Fruit fly (Drosophila melanogaster) whole organism, embryonic: ENCODE measurements around the gene Hinfp.
A peak's percentile ranks its signal among the peaks of the same experiment; 100 is the strongest.

Source experiments
- Ada2b ChIP-seq: fragments of 200-800 bp; sonication (Bioruptor generic); IDR thresholded peaks from 2 replicates; pipeline ENCODE4 v1.3.6; 2022; ENCODE audit warnings: missing biosample characterization, missing genetic modification characterization
- BEAF-32 ChIP-seq: fragments of 200-800 bp; sonication (Bioruptor generic); optimal IDR thresholded peaks from 3 replicates; lab custom pipeline; 2017; ENCODE audit warnings: missing biosample characterization, missing genetic modification characterization, mild to moderate bottlenecking, moderate library complexity, missing genetic modification reagents
- Bdp1 ChIP-seq: fragments of 200-800 bp; sonication (Bioruptor generic); optimal IDR thresholded peaks from 3 replicates; lab custom pipeline; 2016; ENCODE audit warnings: missing biosample characterization, missing genetic modification characterization
- CG11398 ChIP-seq: fragments of 200-800 bp; sonication (Bioruptor generic); optimal IDR thresholded peaks from 2 replicates; lab custom pipeline; 2016; ENCODE audit warnings: missing biosample characterization, missing genetic modification characterization
- CG12744 ChIP-seq: fragments of 200-800 bp; sonication (Bioruptor generic); optimal IDR thresholded peaks from 2 replicates; lab custom pipeline; 2016; ENCODE audit warnings: missing biosample characterization, missing genetic modification characterization
- CG13624 ChIP-seq: fragments of 200-800 bp; sonication (Bioruptor generic); optimal IDR thresholded peaks from 2 replicates; lab custom pipeline; 2016; ENCODE audit warnings: missing biosample characterization, missing genetic modification characterization
- CG15514 ChIP-seq: fragments of 200-800 bp; sonication (Bioruptor generic); optimal IDR thresholded peaks from 3 replicates; lab custom pipeline; 2017; ENCODE audit warnings: missing biosample characterization, missing genetic modification characterization, mild to moderate bottlenecking, moderate library complexity, missing genetic modification reagents
- CG15601 ChIP-seq: fragments of 200-800 bp; sonication (Bioruptor generic); optimal IDR thresholded peaks from 3 replicates; lab custom pipeline; 2019; ENCODE audit warnings: missing biosample characterization, mild to moderate bottlenecking, missing genetic modification characterization, moderate library complexity
- CG17829 ChIP-seq: fragments of 200-800 bp; optimal IDR thresholded peaks from 2 replicates; lab custom pipeline; 2019; ENCODE audit warnings: missing biosample characterization, mild to moderate bottlenecking, missing genetic modification characterization, moderate library complexity
- CG18262 ChIP-seq: fragments of 200-800 bp; optimal IDR thresholded peaks from 3 replicates; lab custom pipeline; 2019; ENCODE audit warnings: missing biosample characterization, mild to moderate bottlenecking, missing genetic modification characterization, moderate library complexity
- CG31365 ChIP-seq: fragments of 200-800 bp; sonication (Bioruptor generic); optimal IDR thresholded peaks from 2 replicates; lab custom pipeline; 2018; ENCODE audit warnings: missing biosample characterization, mild to moderate bottlenecking, missing genetic modification characterization
- CG33213 ChIP-seq: fragments of 200-800 bp; sonication (Bioruptor generic); optimal IDR thresholded peaks from 3 replicates; lab custom pipeline; 2016; ENCODE audit warnings: missing biosample characterization, missing genetic modification characterization
- CG3726 ChIP-seq: fragments of 200-800 bp; sonication (Bioruptor generic); IDR thresholded peaks from 3 replicates; pipeline ENCODE4, ENCODE4 v1.3.6; 2022; ENCODE audit warnings: missing biosample characterization, missing genetic modification characterization
- CG3995 ChIP-seq: fragments of 200-800 bp; sonication (Bioruptor generic); optimal IDR thresholded peaks from 3 replicates; lab custom pipeline; 2016; ENCODE audit warnings: missing biosample characterization, missing genetic modification characterization
- CG4730 ChIP-seq: fragments of 200-800 bp; sonication (Bioruptor generic); IDR thresholded peaks from 2 replicates; pipeline ENCODE4 v1.3.6; 2022; ENCODE audit warnings: missing biosample characterization, missing genetic modification characterization
- CG4820 ChIP-seq: fragments of 200-800 bp; sonication (Bioruptor generic); optimal IDR thresholded peaks from 3 replicates; lab custom pipeline; 2016; ENCODE audit warnings: missing biosample characterization, missing genetic modification characterization
- CG5180 ChIP-seq: fragments of 200-800 bp; sonication (Bioruptor generic); optimal IDR thresholded peaks from 3 replicates; lab custom pipeline; 2017; ENCODE audit warnings: missing biosample characterization, missing genetic modification characterization, mild to moderate bottlenecking, moderate library complexity, missing genetic modification reagents
- CG5245 ChIP-seq: fragments of 200-800 bp; sonication (Bioruptor generic); optimal IDR thresholded peaks from 3 replicates; lab custom pipeline; 2016; ENCODE audit warnings: missing biosample characterization, missing genetic modification characterization
- CG6654 ChIP-seq: fragments of 200-800 bp; sonication (Bioruptor generic); optimal IDR thresholded peaks from 2 replicates; lab custom pipeline; 2017; ENCODE audit warnings: missing biosample characterization, mild to moderate bottlenecking, missing genetic modification characterization
- CG7839 ChIP-seq: fragments of 200-800 bp; sonication (Bioruptor generic); optimal IDR thresholded peaks from 3 replicates; lab custom pipeline; 2018; ENCODE audit warnings: missing biosample characterization, mild to moderate bottlenecking, missing genetic modification characterization, moderate library complexity
- CG7928 ChIP-seq: fragments of 200-800 bp; sonication (Bioruptor generic); optimal IDR thresholded peaks from 2 replicates; lab custom pipeline; 2017; ENCODE audit warnings: missing biosample characterization, mild to moderate bottlenecking, missing genetic modification characterization
- CG8359 ChIP-seq: fragments of 200-800 bp; sonication (Bioruptor generic); optimal IDR thresholded peaks from 2 replicates; lab custom pipeline; 2017; ENCODE audit warnings: missing biosample characterization, mild to moderate bottlenecking, missing genetic modification characterization, borderline replicate concordance
- CTCF ChIP-seq: fragments of 200-800 bp; sonication (Bioruptor generic); optimal IDR thresholded peaks from 2 replicates; lab custom pipeline; 2017; ENCODE audit warnings: missing biosample characterization, mild to moderate bottlenecking, missing genetic modification characterization, moderate library complexity
- Camta ChIP-seq: fragments of 200-800 bp; sonication (Bioruptor generic); optimal IDR thresholded peaks from 2 replicates; lab custom pipeline; 2016; ENCODE audit warnings: missing biosample characterization, missing genetic modification characterization
- D19B ChIP-seq: fragments of 200-800 bp; sonication (Bioruptor generic); optimal IDR thresholded peaks from 2 replicates; lab custom pipeline; 2017; ENCODE audit warnings: missing biosample characterization, mild to moderate bottlenecking, missing genetic modification characterization
- Dfd ChIP-seq, 2 experiments: fragments of >200 bp; optimal IDR thresholded peaks; 2 replicates each; lab custom pipeline; 2017; ENCODE audit warnings: missing biosample characterization in 2 of 2, missing genetic modification characterization in 2 of 2
- Elba2 ChIP-seq: fragments of 200-800 bp; sonication (Bioruptor generic); optimal IDR thresholded peaks from 3 replicates; lab custom pipeline; 2016; ENCODE audit warnings: missing biosample characterization, missing genetic modification characterization
- Ets97D ChIP-seq: fragments of 200-800 bp; sonication (Bioruptor generic); optimal IDR thresholded peaks from 3 replicates; lab custom pipeline; 2016; ENCODE audit warnings: missing biosample characterization, missing genetic modification characterization
- HLHmδ ChIP-seq: fragments of 200-800 bp; sonication (Bioruptor generic); optimal IDR thresholded peaks from 2 replicates; lab custom pipeline; 2018; ENCODE audit warnings: missing biosample characterization, mild to moderate bottlenecking, missing genetic modification characterization, moderate library complexity
- HmgZ ChIP-seq: fragments of 200-800 bp; sonication (Bioruptor generic); optimal IDR thresholded peaks from 2 replicates; lab custom pipeline; 2018; ENCODE audit warnings: missing biosample characterization, mild to moderate bottlenecking, missing genetic modification characterization
- Hmr ChIP-seq: fragments of 200-800 bp; sonication (Bioruptor generic); optimal IDR thresholded peaks from 3 replicates; lab custom pipeline; 2017; ENCODE audit warnings: mild to moderate bottlenecking, missing biosample characterization, missing genetic modification reagents, missing genetic modification characterization
- Mrtf ChIP-seq: fragments of 200-800 bp; sonication (Bioruptor generic); IDR thresholded peaks from 3 replicates; pipeline ENCODE4 v1.3.6; 2022; ENCODE audit warnings: missing biosample characterization, missing genetic modification characterization
- NC2α ChIP-seq: fragments of 200-800 bp; sonication (Bioruptor generic); optimal IDR thresholded peaks from 2 replicates; lab custom pipeline; 2016; ENCODE audit warnings: missing biosample characterization, missing genetic modification characterization
- Poxn ChIP-seq: fragments of 200-800 bp; sonication (Bioruptor generic); IDR thresholded peaks from 2 replicates; pipeline ENCODE4 v1.3.6; 2022; ENCODE audit warnings: missing biosample characterization, missing genetic modification characterization
- Sox102F ChIP-seq: fragments of 200-800 bp; sonication (Bioruptor generic); optimal IDR thresholded peaks from 2 replicates; lab custom pipeline; 2018; ENCODE audit warnings: missing biosample characterization, mild to moderate bottlenecking, missing genetic modification characterization, moderate library complexity
- Sry-δ ChIP-seq: fragments of 200-800 bp; sonication (Bioruptor generic); optimal IDR thresholded peaks from 2 replicates; lab custom pipeline; 2016; ENCODE audit warnings: missing biosample characterization, missing genetic modification characterization
- aop ChIP-seq: fragments of 200-800 bp; sonication (Bioruptor generic); IDR thresholded peaks from 2 replicates; pipeline ENCODE4 v1.3.6; 2022; ENCODE audit warnings: missing biosample characterization, missing genetic modification characterization
- bsh ChIP-seq, 2 experiments: fragments of 200-800 bp; sonication (Bioruptor generic); optimal IDR thresholded peaks; 2 replicates each; lab custom pipeline; 2017 to 2018; ENCODE audit warnings: mild to moderate bottlenecking in 2 of 2, missing biosample characterization in 2 of 2, missing genetic modification characterization in 2 of 2, moderate library complexity in 1 of 2
- caup ChIP-seq: fragments of 200-800 bp; sonication (Bioruptor generic); optimal IDR thresholded peaks from 3 replicates; lab custom pipeline; 2017; ENCODE audit warnings: missing biosample characterization, mild to moderate bottlenecking, missing genetic modification characterization, moderate library complexity; ENCODE audit not compliant: severe bottlenecking
- disco-r ChIP-seq: fragments of 200-800 bp; sonication (Bioruptor generic); optimal IDR thresholded peaks from 2 replicates; lab custom pipeline; 2016; ENCODE audit warnings: missing biosample characterization, missing genetic modification characterization
- ftz-f1 ChIP-seq: fragments of 200-800 bp; sonication (Bioruptor generic); optimal IDR thresholded peaks from 2 replicates; lab custom pipeline; 2016; ENCODE audit warnings: missing biosample characterization, missing genetic modification characterization
- grau ChIP-seq: fragments of 200-800 bp; optimal IDR thresholded peaks from 3 replicates; lab custom pipeline; 2019; ENCODE audit warnings: missing biosample characterization, mild to moderate bottlenecking, missing genetic modification characterization, moderate library complexity
- onecut ChIP-seq: fragments of 200-800 bp; sonication (Bioruptor generic); IDR thresholded peaks from 2 replicates; pipeline ENCODE4 v1.3.6; 2022; ENCODE audit warnings: missing biosample characterization, missing genetic modification characterization
- pita ChIP-seq: fragments of 200-800 bp; sonication (Bioruptor generic); optimal IDR thresholded peaks from 2 replicates; lab custom pipeline; 2017; ENCODE audit warnings: missing biosample characterization, mild to moderate bottlenecking, missing genetic modification characterization
- repo ChIP-seq: fragments of 200-800 bp; sonication (Bioruptor generic); optimal IDR thresholded peaks from 2 replicates; lab custom pipeline; 2016; ENCODE audit warnings: missing biosample characterization, missing genetic modification characterization
- sd ChIP-seq: fragments of 200-800 bp; sonication (Bioruptor generic); optimal IDR thresholded peaks from 3 replicates; lab custom pipeline; 2018; ENCODE audit warnings: missing biosample characterization, mild to moderate bottlenecking, missing genetic modification characterization, moderate library complexity
- sens ChIP-seq: fragments of 200-800 bp; sonication (Bioruptor generic); peaks from one replicate; lab custom pipeline; 2016; ENCODE audit warnings: missing biosample characterization, missing genetic modification characterization
- sob ChIP-seq: fragments of 200-800 bp; sonication (Bioruptor generic); IDR thresholded peaks from 2 replicates; pipeline ENCODE4 v1.3.6; 2022; ENCODE audit warnings: missing biosample characterization, missing genetic modification characterization
- tgo ChIP-seq: fragments of 200-800 bp; sonication (Bioruptor generic); IDR thresholded peaks from 3 replicates; pipeline ENCODE4 v1.3.6; 2022; ENCODE audit warnings: missing biosample characterization, missing genetic modification characterization
- trem ChIP-seq: fragments of 200-800 bp; optimal IDR thresholded peaks from 3 replicates; lab custom pipeline; 2019; ENCODE audit warnings: missing biosample characterization, mild to moderate bottlenecking, missing genetic modification characterization, moderate library complexity
- vnd ChIP-seq: fragments of 200-800 bp; sonication (Bioruptor generic); IDR thresholded peaks from 3 replicates; pipeline ENCODE4 v1.3.6; 2022; ENCODE audit warnings: missing biosample characterization, missing genetic modification characterization; ENCODE audit not compliant: partially characterized antibody
- wek ChIP-seq: fragments of 200-800 bp; sonication (Bioruptor generic); optimal IDR thresholded peaks from 3 replicates; lab custom pipeline; 2018; ENCODE audit warnings: missing biosample characterization, mild to moderate bottlenecking, missing genetic modification characterization, moderate library complexity
- z ChIP-seq: fragments of 200-800 bp; sonication (Bioruptor generic); IDR thresholded peaks from 3 replicates; pipeline ENCODE4 v1.3.6; 2022; ENCODE audit warnings: missing biosample characterization, missing genetic modification characterization

Hinfp gene

DNA sequence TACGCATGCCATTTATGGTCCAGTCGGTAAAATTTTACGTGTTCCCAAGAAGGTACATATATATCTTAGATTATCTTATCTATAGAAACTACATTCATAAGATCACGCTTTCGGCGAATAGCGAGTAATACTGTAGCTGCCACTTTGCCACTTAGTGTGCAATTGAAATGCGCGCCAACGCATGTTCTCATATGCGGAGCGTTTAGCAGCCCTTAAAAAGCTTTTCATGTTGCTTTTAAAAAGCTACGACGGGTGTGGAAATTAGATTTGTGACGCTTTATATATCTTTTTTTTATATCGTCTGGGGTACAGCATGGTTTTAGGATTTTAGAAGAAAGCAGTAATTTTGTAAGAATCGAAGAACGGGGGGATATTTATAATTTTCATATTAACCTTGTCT is 32.7 kb downstream of the Hinfp start (continued):
- TF ChIP-seq CG3995 (GFP tag; lab: Kevin White, UChicago) = no peak
- TF ChIP-seq Bdp1 = no peak
- TF ChIP-seq sd = no peak
- TF ChIP-seq CG17829 (tag; lab: Kevin White, UChicago) = no peak
- TF ChIP-seq CG13624 (GFP tag; lab: Kevin White, UChicago) = no peak
- no peak for TF ChIP-seq CG6654 (GFP tag; lab: Kevin White, UChicago)
- TF ChIP-seq aop = no peak
- peak; percentile 62 for TF ChIP-seq sens
- TF ChIP-seq HmgZ (tag; lab: Kevin White, UChicago) = peak; percentile 18
- no peak for TF ChIP-seq tgo (GFP tag; lab: Robert Waterston, UW)
- TF ChIP-seq CG15514 = peak; percentile 86
- no peak for TF ChIP-seq repo
- no peak for TF ChIP-seq CG8359 (GFP tag; lab: Kevin White, UChicago)
- peak; percentile 67 for TF ChIP-seq CTCF (GFP tag; lab: Kevin White, UChicago)
- no peak for TF ChIP-seq NC2α
- no peak for TF ChIP-seq Elba2
- no peak for TF ChIP-seq onecut (GFP tag; lab: Robert Waterston, UW)
- TF ChIP-seq Hmr = peak; percentile 9
- no peak for TF ChIP-seq CG7839 (tag; lab: Kevin White, UChicago)
- no peak for TF ChIP-seq CG5180 (GFP tag; lab: Kevin White, UChicago)
- TF ChIP-seq disco-r (GFP tag; lab: Kevin White, UChicago) = no peak
- TF ChIP-seq CG15601 (tag; lab: Kevin White, UChicago) = no peak
- no peak for TF ChIP-seq vnd (GFP tag; lab: Robert Waterston, UW)
- TF ChIP-seq Ets97D (GFP tag; lab: Kevin White, UChicago) = peak; percentile 4
- no peak for TF ChIP-seq CG4820 (GFP tag; lab: Kevin White, UChicago)
- TF ChIP-seq CG3726 = no peak
- TF ChIP-seq CG18262 (tag; lab: Kevin White, UChicago) = no peak
- TF ChIP-seq CG33213 (GFP tag; lab: Kevin White, UChicago) = no peak
- no peak for TF ChIP-seq Ada2b
- no peak for TF ChIP-seq CG5245
- TF ChIP-seq CG4730 (GFP tag; lab: Robert Waterston, UW) = no peak
- peak; percentile 94 for TF ChIP-seq CG7928 (GFP tag; lab: Kevin White, UChicago)
- no peak for TF ChIP-seq BEAF-32
- TF ChIP-seq Mrtf (GFP tag; lab: Robert Waterston, UW) = no peak
- peak; percentile 27 for TF ChIP-seq CG31365 (tag; lab: Kevin White, UChicago)
- TF ChIP-seq bsh (GFP tag; optimal IDR thresholded peaks at IDR 0.05; lab: Kevin White, UChicago) = no peak
- TF ChIP-seq Sry-δ (GFP tag; lab: Kevin White, UChicago) = no peak
- no peak for TF ChIP-seq Sox102F (GFP tag; lab: Kevin White, UChicago)
- TF ChIP-seq caup (GFP tag; lab: Kevin White, UChicago) = no peak
- no peak for TF ChIP-seq D19B (GFP tag; lab: Kevin White, UChicago)
- no peak for TF ChIP-seq Dfd (GFP tag; optimal IDR thresholded peaks at IDR 0.05; lab: Kevin White, UChicago)
- TF ChIP-seq Camta = no peak
- TF ChIP-seq sob (GFP tag; lab: Robert Waterston, UW) = no peak
- TF ChIP-seq grau = peak; percentile 21
- no peak for TF ChIP-seq ftz-f1
- no peak for TF ChIP-seq Poxn
- no peak for TF ChIP-seq trem
- TF ChIP-seq z (GFP tag; lab: Robert Waterston, UW) = no peak
- TF ChIP-seq pita = peak; percentile 48
- TF ChIP-seq HLHmδ (GFP tag; lab: Kevin White, UChicago) = no peak
- TF ChIP-seq CG11398 (GFP tag; lab: Kevin White, UChicago) = no peak
- TF ChIP-seq wek (GFP tag; lab: Kevin White, UChicago) = no peak
- TF ChIP-seq CG12744 = no peak
